Fruit fly (Drosophila melanogaster) whole organism, embryonic: ENCODE results near the gene S6KL.

ENCODE experiments used
- Atf3 ChIP-seq: fragments of 200-800 bp; sonication (Bioruptor generic); optimal IDR thresholded peaks from 3 replicates; lab custom pipeline; 2016; ENCODE audit warnings: missing biosample characterization, missing genetic modification characterization
- CG10565 ChIP-seq: fragments of 200-800 bp; sonication (Bioruptor generic); optimal IDR thresholded peaks from 3 replicates; lab custom pipeline; 2016; ENCODE audit warnings: missing biosample characterization, mild to moderate bottlenecking, missing genetic modification characterization
- CG11560 ChIP-seq: fragments of 200-800 bp; sonication (Bioruptor generic); IDR thresholded peaks from 3 replicates; pipeline ENCODE4 v1.3.6; 2022; ENCODE audit warnings: missing biosample characterization, missing genetic modification characterization
- CG12104 ChIP-seq: fragments of 200-800 bp; sonication (Bioruptor generic); optimal IDR thresholded peaks from 3 replicates; lab custom pipeline; 2016; ENCODE audit warnings: missing biosample characterization, missing genetic modification characterization
- CG12219 ChIP-seq: fragments of 200-800 bp; sonication (Bioruptor generic); optimal IDR thresholded peaks from 3 replicates; lab custom pipeline; 2018; ENCODE audit warnings: missing biosample characterization, mild to moderate bottlenecking, missing genetic modification characterization
- CG12391 ChIP-seq: fragments of 200-800 bp; sonication (Bioruptor generic); optimal IDR thresholded peaks from 3 replicates; lab custom pipeline; 2018; ENCODE audit warnings: missing biosample characterization, mild to moderate bottlenecking, missing genetic modification characterization, moderate library complexity
- CG12942 ChIP-seq: fragments of 200-800 bp; sonication (Bioruptor generic); optimal IDR thresholded peaks from 3 replicates; lab custom pipeline; 2016; ENCODE audit warnings: missing biosample characterization, missing genetic modification characterization
- CG13775 ChIP-seq: fragments of 200-800 bp; sonication (Bioruptor generic); optimal IDR thresholded peaks from 3 replicates; lab custom pipeline; 2017; ENCODE audit warnings: missing biosample characterization, mild to moderate bottlenecking, missing genetic modification characterization
- CG14014 ChIP-seq: fragments of 200-800 bp; sonication (Bioruptor generic); IDR thresholded peaks from 2 replicates; pipeline ENCODE4 v1.3.6; 2022; ENCODE audit warnings: missing biosample characterization, missing genetic modification characterization
- CG1529 ChIP-seq: fragments of 200-800 bp; sonication (Bioruptor generic); optimal IDR thresholded peaks from 3 replicates; lab custom pipeline; 2018; ENCODE audit warnings: missing biosample characterization, missing genetic modification characterization
- CG17802 ChIP-seq: fragments of 200-800 bp; sonication (Bioruptor generic); optimal IDR thresholded peaks from 2 replicates; lab custom pipeline; 2018; ENCODE audit warnings: missing biosample characterization, mild to moderate bottlenecking, missing genetic modification characterization, moderate library complexity
- CG17912 ChIP-seq: fragments of 200-800 bp; sonication (Bioruptor generic); optimal IDR thresholded peaks from 2 replicates; lab custom pipeline; 2018; ENCODE audit warnings: missing biosample characterization, mild to moderate bottlenecking, missing genetic modification characterization
- CG18262 ChIP-seq: fragments of 200-800 bp; optimal IDR thresholded peaks from 3 replicates; lab custom pipeline; 2019; ENCODE audit warnings: missing biosample characterization, mild to moderate bottlenecking, missing genetic modification characterization, moderate library complexity
- CG31224 ChIP-seq: fragments of 200-800 bp; sonication (Bioruptor generic); IDR thresholded peaks from 2 replicates; pipeline ENCODE4 v1.3.6; 2022; ENCODE audit warnings: missing biosample characterization, missing genetic modification characterization
- CG33213 ChIP-seq: fragments of 200-800 bp; sonication (Bioruptor generic); optimal IDR thresholded peaks from 3 replicates; lab custom pipeline; 2016; ENCODE audit warnings: missing biosample characterization, missing genetic modification characterization
- CG3407 ChIP-seq: fragments of 200-800 bp; sonication (Bioruptor generic); optimal IDR thresholded peaks from 2 replicates; lab custom pipeline; 2018; ENCODE audit warnings: missing biosample characterization, mild to moderate bottlenecking, missing genetic modification characterization
- CG5180 ChIP-seq: fragments of 200-800 bp; sonication (Bioruptor generic); optimal IDR thresholded peaks from 3 replicates; lab custom pipeline; 2017; ENCODE audit warnings: missing biosample characterization, missing genetic modification characterization, mild to moderate bottlenecking, moderate library complexity, missing genetic modification reagents
- CG6689 ChIP-seq: fragments of 200-800 bp; sonication (Bioruptor generic); IDR thresholded peaks from 2 replicates; pipeline ENCODE4 v1.3.6; 2022; ENCODE audit warnings: missing biosample characterization, missing genetic modification characterization
- CG7556 ChIP-seq: fragments of 200-800 bp; sonication (Bioruptor generic); optimal IDR thresholded peaks from 2 replicates; lab custom pipeline; 2017; ENCODE audit warnings: missing biosample characterization, mild to moderate bottlenecking, missing genetic modification characterization
- CG9437 ChIP-seq: fragments of 200-800 bp; sonication (Bioruptor generic); optimal IDR thresholded peaks from 2 replicates; lab custom pipeline; 2018; ENCODE audit warnings: missing biosample characterization, mild to moderate bottlenecking, missing genetic modification characterization
- Dip2 ChIP-seq: fragments of 200-800 bp; sonication (Bioruptor generic); IDR thresholded peaks from 2 replicates; pipeline ENCODE4 v1.3.6; 2022; ENCODE audit warnings: missing biosample characterization, missing genetic modification characterization
- Dll ChIP-seq: fragments of 200-800 bp; sonication (Bioruptor generic); IDR thresholded peaks from 4 replicates; pipeline ENCODE4 v1.3.6; 2022; ENCODE audit warnings: missing biosample characterization, missing genetic modification characterization; ENCODE audit not compliant: partially characterized antibody
- Lhr ChIP-seq: fragments of 200-800 bp; sonication (Bioruptor generic); optimal IDR thresholded peaks from 3 replicates; lab custom pipeline; 2017; ENCODE audit warnings: mild to moderate bottlenecking, missing biosample characterization, missing genetic modification reagents, missing genetic modification characterization
- NK7.1 ChIP-seq: fragments of 200-800 bp; sonication (Bioruptor generic); optimal IDR thresholded peaks from 3 replicates; lab custom pipeline; 2016; ENCODE audit warnings: missing biosample characterization, missing genetic modification characterization
- Oaz ChIP-seq: fragments of 200-800 bp; sonication (Bioruptor generic); IDR thresholded peaks from 2 replicates; pipeline ENCODE4 v1.3.6; 2022; ENCODE audit warnings: missing biosample characterization, missing genetic modification characterization
- Oli ChIP-seq: fragments of 200-800 bp; sonication (Bioruptor generic); optimal IDR thresholded peaks from 2 replicates; lab custom pipeline; 2018; ENCODE audit warnings: missing biosample characterization, mild to moderate bottlenecking, missing genetic modification characterization, moderate library complexity
- PHDP ChIP-seq: fragments of 200-800 bp; sonication (Bioruptor generic); optimal IDR thresholded peaks from 3 replicates; lab custom pipeline; 2018; ENCODE audit warnings: missing biosample characterization, mild to moderate bottlenecking, missing genetic modification characterization, moderate library complexity
- Sin3A ChIP-seq: fragments of >200 bp; optimal IDR thresholded peaks from 2 replicates; lab custom pipeline; 2018
- Taf1 ChIP-seq: fragments of 200-800 bp; sonication (Bioruptor generic); IDR thresholded peaks from 2 replicates; pipeline ENCODE4 v1.3.6; 2022; ENCODE audit warnings: missing biosample characterization, missing genetic modification characterization
- ab ChIP-seq: fragments of 200-800 bp; sonication (Bioruptor generic); optimal IDR thresholded peaks from 2 replicates; lab custom pipeline; 2016; ENCODE audit warnings: missing biosample characterization, missing genetic modification characterization
- amos ChIP-seq: fragments of 200-800 bp; sonication (Bioruptor generic); IDR thresholded peaks from 2 replicates; pipeline ENCODE4 v1.3.6; 2022; ENCODE audit warnings: missing biosample characterization, missing genetic modification characterization; ENCODE audit not compliant: partially characterized antibody
- br ChIP-seq: fragments of >200 bp; optimal IDR thresholded peaks from 2 replicates; lab custom pipeline; 2017
- chif ChIP-seq, 2 experiments: fragments of 200-800 bp; sonication (Bioruptor generic); optimal IDR thresholded peaks; 3 replicates each; lab custom pipeline; 2016; ENCODE audit warnings: missing biosample characterization in 2 of 2, missing genetic modification characterization in 2 of 2
- chinmo ChIP-seq: fragments of 200-800 bp; sonication (Bioruptor generic); IDR thresholded peaks from 4 replicates; pipeline ENCODE4 v1.3.6; 2022; ENCODE audit warnings: missing biosample characterization, missing genetic modification characterization; ENCODE audit not compliant: partially characterized antibody
- chn ChIP-seq: fragments of 200-800 bp; sonication (Bioruptor generic); optimal IDR thresholded peaks from 2 replicates; lab custom pipeline; 2016; ENCODE audit warnings: missing biosample characterization, missing genetic modification characterization
- ci ChIP-seq: fragments of 200-800 bp; sonication (Bioruptor generic); IDR thresholded peaks from 3 replicates; pipeline ENCODE4 v1.3.6; 2022; ENCODE audit warnings: missing biosample characterization, missing genetic modification characterization
- esg ChIP-seq: fragments of 200-800 bp; sonication (Bioruptor generic); conservative IDR thresholded peaks from 2 replicates; pipeline ENCODE4 v1.3.6; 2022; ENCODE audit warnings: missing biosample characterization, missing genetic modification characterization
- gem ChIP-seq: fragments of 200-800 bp; sonication (Bioruptor generic); optimal IDR thresholded peaks from 2 replicates; lab custom pipeline; 2019; ENCODE audit warnings: missing biosample characterization, mild to moderate bottlenecking, missing genetic modification characterization, moderate library complexity
- gsb-n ChIP-seq: fragments of 200-800 bp; sonication (Bioruptor generic); optimal IDR thresholded peaks from 3 replicates; lab custom pipeline; 2018; ENCODE audit warnings: missing biosample characterization, mild to moderate bottlenecking, missing genetic modification characterization
- ham ChIP-seq: fragments of 200-800 bp; sonication (Bioruptor generic); IDR thresholded peaks from 2 replicates; pipeline ENCODE4 v1.3.6; 2022; ENCODE audit warnings: missing biosample characterization, missing genetic modification characterization
- kay ChIP-seq: fragments of 200-800 bp; sonication (Bioruptor generic); optimal IDR thresholded peaks from 2 replicates; lab custom pipeline; 2016; ENCODE audit warnings: missing biosample characterization, missing genetic modification characterization
- nerfin-1 ChIP-seq: fragments of 200-800 bp; sonication (Bioruptor generic); optimal IDR thresholded peaks from 3 replicates; lab custom pipeline; 2019; ENCODE audit warnings: missing biosample characterization, mild to moderate bottlenecking, missing genetic modification characterization, moderate library complexity
- nmo ChIP-seq: fragments of 200-800 bp; sonication (Bioruptor generic); optimal IDR thresholded peaks from 2 replicates; lab custom pipeline; 2018; ENCODE audit warnings: missing biosample characterization, mild to moderate bottlenecking, missing genetic modification characterization, moderate library complexity
- oc ChIP-seq: fragments of 200-800 bp; sonication (Bioruptor generic); optimal IDR thresholded peaks from 2 replicates; lab custom pipeline; 2018; ENCODE audit warnings: missing biosample characterization, mild to moderate bottlenecking, missing genetic modification characterization, moderate library complexity
- odd ChIP-seq: fragments of 200-800 bp; sonication (Bioruptor generic); optimal IDR thresholded peaks from 2 replicates; lab custom pipeline; 2017; ENCODE audit warnings: missing biosample characterization, mild to moderate bottlenecking, missing genetic modification characterization
- pho ChIP-seq: fragments of 200-800 bp; sonication (Bioruptor generic); optimal IDR thresholded peaks from 2 replicates; lab custom pipeline; 2016; ENCODE audit warnings: missing biosample characterization, missing genetic modification characterization
- schlank ChIP-seq: fragments of 200-800 bp; sonication (Bioruptor generic); optimal IDR thresholded peaks from 2 replicates; lab custom pipeline; 2018; ENCODE audit warnings: missing biosample characterization, mild to moderate bottlenecking, missing genetic modification characterization
- sisA ChIP-seq: fragments of 200-800 bp; sonication (Bioruptor generic); IDR thresholded peaks from 2 replicates; pipeline ENCODE4 v1.3.6; 2022; ENCODE audit warnings: missing biosample characterization, missing genetic modification characterization
- tio ChIP-seq: fragments of 200-800 bp; sonication (Bioruptor generic); optimal IDR thresholded peaks from 2 replicates; lab custom pipeline; 2017; ENCODE audit warnings: missing biosample characterization, missing genetic modification characterization, inconsistent platforms
- z ChIP-seq: fragments of 200-800 bp; sonication (Bioruptor generic); IDR thresholded peaks from 3 replicates; pipeline ENCODE4 v1.3.6; 2022; ENCODE audit warnings: missing biosample characterization, missing genetic modification characterization

S6KL gene

dm6 chrX:18775839-18776538 lies 12.3 kb upstream of the S6KL start (continued):
- TF ChIP-seq CG1529 (GFP tag; lab: Kevin White, UChicago): peak; percentile 80
- no peak for TF ChIP-seq CG14014 (GFP tag; lab: Robert Waterston, UW)
- TF ChIP-seq nerfin-1: peak; percentile 68
- no peak for TF ChIP-seq ab (GFP tag; lab: Kevin White, UChicago)
- no peak for TF ChIP-seq CG5180
- peak; percentile 33 for TF ChIP-seq CG12942
- TF ChIP-seq CG6689 (GFP tag; lab: Robert Waterston, UW): peak; percentile 31
- TF ChIP-seq CG7556 (GFP tag; lab: Kevin White, UChicago): peak; percentile 84
- no peak for TF ChIP-seq br (lab: Kevin White, UChicago)
- TF ChIP-seq ci (GFP tag; lab: Robert Waterston, UW): 0 out of 3 replicates have a peak, but pooled peaks have one; percentile 48
- TF ChIP-seq chif (GFP tag; optimal IDR thresholded peaks at IDR 0.05; lab: Kevin White, UChicago): peak in 1 of 2 experiments; percentile 55
- TF ChIP-seq nmo: peak; percentile 89
- TF ChIP-seq CG9437 (GFP tag; lab: Kevin White, UChicago): peak; percentile 77
- peak; percentile 52 for TF ChIP-seq Lhr (GFP tag; lab: Kevin White, UChicago)
- peak; percentile 13 for TF ChIP-seq CG12104 (GFP tag; lab: Kevin White, UChicago)
- TF ChIP-seq gsb-n: peak; percentile 83
- TF ChIP-seq pho (GFP tag; lab: Kevin White, UChicago): no peak
- TF ChIP-seq NK7.1 (GFP tag; lab: Kevin White, UChicago): no peak
- TF ChIP-seq PHDP (tag; lab: Kevin White, UChicago): peak; percentile 64
- no peak for TF ChIP-seq CG10565 (GFP tag; lab: Kevin White, UChicago)
- no peak for TF ChIP-seq ham (GFP tag; lab: Robert Waterston, UW)
- peak; percentile 5 for TF ChIP-seq odd (GFP tag; lab: Kevin White, UChicago)
- TF ChIP-seq tio (GFP tag; lab: Kevin White, UChicago): peak; percentile 66
- TF ChIP-seq Dip2 (GFP tag; lab: Robert Waterston, UW): no peak
- no peak for TF ChIP-seq Atf3 (GFP tag; lab: Kevin White, UChicago)
- TF ChIP-seq CG13775 (GFP tag; lab: Kevin White, UChicago): peak; percentile 52
- no peak for TF ChIP-seq CG17912 (GFP tag; lab: Kevin White, UChicago)
- peak; percentile 47 for TF ChIP-seq chn
- TF ChIP-seq chinmo (GFP tag; lab: Robert Waterston, UW): no peak
- TF ChIP-seq sisA (GFP tag; lab: Robert Waterston, UW): peak; percentile 30; the same call in 1 of the 2 replicates
- no peak for TF ChIP-seq oc
- peak; percentile 61 for TF ChIP-seq CG3407 (GFP tag; lab: Kevin White, UChicago)
- no peak for TF ChIP-seq Dll (GFP tag; lab: Robert Waterston, UW)
- peak; percentile 71 for TF ChIP-seq Oli (tag; lab: Kevin White, UChicago)
- peak; percentile 87 for TF ChIP-seq gem
- peak; percentile 47 for TF ChIP-seq CG12219 (GFP tag; lab: Kevin White, UChicago)
- TF ChIP-seq amos (GFP tag; lab: Robert Waterston, UW): no peak
- no peak for TF ChIP-seq Sin3A
- peak; percentile 49 for TF ChIP-seq esg (GFP tag; lab: Robert Waterston, UW)
- no peak for TF ChIP-seq Oaz
- no peak for TF ChIP-seq z (GFP tag; lab: Robert Waterston, UW)
- TF ChIP-seq Taf1: no peak
- TF ChIP-seq kay (GFP tag; lab: Kevin White, UChicago): peak; percentile 37
- TF ChIP-seq CG12391 (tag; lab: Kevin White, UChicago): peak; percentile 81
- no peak for TF ChIP-seq CG31224
- no peak for TF ChIP-seq CG33213 (GFP tag; lab: Kevin White, UChicago)
- TF ChIP-seq CG18262 (tag; lab: Kevin White, UChicago): peak; percentile 88
- TF ChIP-seq CG17802 (tag; lab: Kevin White, UChicago): peak; percentile 4
- TF ChIP-seq schlank: no peak
- TF ChIP-seq CG11560 (tag; lab: Robert Waterston, UW): no peak
